Worm (Caenorhabditis elegans) whole organism, L2 larva: ENCODE results near the gene Y7A5A.7.

Experiments used
- ZK546.5 ChIP-seq: sonication (generic microtip); optimal IDR thresholded peaks from 2 replicates; lab custom pipeline; 2017; ENCODE audit warnings: missing biosample characterization, missing genetic modification characterization
- mbf-1 ChIP-seq: sonication (generic microtip); optimal IDR thresholded peaks from 2 replicates; lab custom pipeline; 2017; ENCODE audit warnings: missing biosample characterization, missing genetic modification characterization
- nhr-11 ChIP-seq: fragments of 150-350 bp; optimal IDR thresholded peaks from 2 replicates; lab custom pipeline; 2014; ENCODE audit warnings: missing biosample characterization, missing genetic modification characterization
- nhr-12 ChIP-seq: fragments of 150-350 bp; optimal IDR thresholded peaks from 2 replicates; lab custom pipeline; 2014; ENCODE audit warnings: missing biosample characterization, missing genetic modification characterization
- snpc-4 ChIP-seq: fragments of 150-350 bp; optimal IDR thresholded peaks from 2 replicates; lab custom pipeline; 2014; ENCODE audit warnings: missing biosample characterization, missing genetic modification characterization
- unc-55 ChIP-seq: fragments of 150-350 bp; sonication (generic microtip); optimal IDR thresholded peaks from 3 replicates; lab custom pipeline; 2014; ENCODE audit warnings: missing biosample characterization, missing genetic modification reagents, missing genetic modification characterization

ce11 chrX:15838496-15838948, 34.5 kb upstream of the Y7A5A.7 start, which contains the start of gene acox-1.6:
- no peak for TF ChIP-seq ZK546.5 (tag; lab: Kevin White, UChicago)
- no peak for TF ChIP-seq unc-55 (GFP tag; lab: Kevin White, UChicago)
- no peak for TF ChIP-seq nhr-11 (tag; lab: Kevin White, UChicago)
- TF ChIP-seq mbf-1, result no peak
- TF ChIP-seq nhr-12 (tag; lab: Kevin White, UChicago), result no peak
- no peak for TF ChIP-seq snpc-4 (tag; lab: Kevin White, UChicago)
